Worm (Caenorhabditis elegans) whole organism, L2 larva: ENCODE data around the gene F49C5.12.

Source experiments
- ZK546.5 ChIP-seq: sonication (generic microtip); optimal IDR thresholded peaks from 2 replicates; lab custom pipeline; 2017; ENCODE audit warnings: missing biosample characterization, missing genetic modification characterization
- ama-1 ChIP-seq: fragments of 150-350 bp; optimal IDR thresholded peaks from 2 replicates; lab custom pipeline; 2018; ENCODE audit warnings: inconsistent platforms
- elt-1 ChIP-seq: fragments of 150-350 bp; optimal IDR thresholded peaks from 2 replicates; lab custom pipeline; 2014; ENCODE audit warnings: missing biosample characterization, missing genetic modification characterization
- elt-3 ChIP-seq: sonication (generic microtip); optimal IDR thresholded peaks from 2 replicates; lab custom pipeline; 2017; ENCODE audit warnings: missing biosample characterization, missing genetic modification characterization
- fos-1 ChIP-seq: fragments of 150-350 bp; optimal IDR thresholded peaks from 2 replicates; lab custom pipeline; 2014; ENCODE audit warnings: missing biosample characterization, missing genetic modification characterization
- gmeb-1 ChIP-seq: fragments of 150-350 bp; optimal IDR thresholded peaks from 2 replicates; lab custom pipeline; 2014; ENCODE audit warnings: missing biosample characterization, missing genetic modification characterization
- mdl-1 ChIP-seq, 2 experiments: fragments of 150-350 bp in 1 of 2; sonication (generic microtip) in 1 of 2; optimal IDR thresholded peaks; 2 replicates each; lab custom pipeline; 2017; ENCODE audit warnings: missing biosample characterization in 2 of 2, missing genetic modification characterization in 2 of 2
- nhr-6 ChIP-seq: fragments of 150-350 bp; optimal IDR thresholded peaks from 2 replicates; lab custom pipeline; 2014; ENCODE audit warnings: missing biosample characterization, missing genetic modification characterization
- snpc-4 ChIP-seq: fragments of 150-350 bp; optimal IDR thresholded peaks from 2 replicates; lab custom pipeline; 2014; ENCODE audit warnings: missing biosample characterization, missing genetic modification characterization
- unc-62 ChIP-seq: fragments of 150-350 bp; optimal IDR thresholded peaks from 2 replicates; lab custom pipeline; 2014; ENCODE audit warnings: missing biosample characterization, missing genetic modification reagents, missing genetic modification characterization

DNA sequence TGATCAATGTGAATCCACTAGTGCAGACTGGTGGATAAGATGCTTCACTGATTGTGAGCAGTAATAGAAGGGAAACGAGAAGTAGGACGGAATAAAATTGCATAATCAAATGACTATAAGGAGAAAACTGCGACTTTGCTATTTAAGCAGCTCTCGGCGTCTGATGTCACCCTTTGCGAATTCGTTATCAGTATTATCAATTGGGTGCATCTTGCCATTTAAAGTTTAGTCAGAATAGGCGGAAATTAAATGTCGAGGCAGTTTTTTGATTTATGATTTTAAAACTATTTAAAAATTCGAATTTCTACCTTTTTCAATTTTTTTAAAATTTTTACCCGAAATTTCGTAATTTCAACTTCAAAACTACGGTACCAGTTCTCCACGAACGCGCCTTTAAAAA lies 20.8 kb upstream of the F49C5.12 start, which contains the start of gene clec-4:
- TF ChIP-seq ZK546.5 (tag; lab: Kevin White, UChicago) (no peak), gmeb-1 (no peak), snpc-4 (tag; lab: Kevin White, UChicago) (no peak), nhr-6 (tag; lab: Kevin White, UChicago) (no peak), elt-1 (no peak), ama-1 (no peak), unc-62 (no peak), mdl-1 (tag; optimal IDR thresholded peaks at IDR 0.05; lab: Kevin White, UChicago) (no peak), fos-1 (tag; lab: Kevin White, UChicago) (peak; percentile 69), elt-3 (tag; lab: Kevin White, UChicago) (no peak)
